Fruit fly (Drosophila melanogaster) Kc167 (cell line): ENCODE data around the gene CG33644.

ENCODE experiments used
- h ChIP-seq: fragments of >200 bp; optimal IDR thresholded peaks from 3 replicates; lab custom pipeline; 2018; ENCODE audit warnings: missing external identifiers
- insv ChIP-seq: fragments of >200 bp; optimal IDR thresholded peaks from 3 replicates; lab custom pipeline; 2018; ENCODE audit warnings: missing external identifiers

dm6 chr2L:13570016-13570415 is 38.1 kb downstream of the CG33644 start:
- TF ChIP-seq insv (lab: Kevin White, UChicago) (no peak), h (no peak)
